Worm (Caenorhabditis elegans): ENCODE data around the gene pks-1.

Gene pks-1

DNA sequence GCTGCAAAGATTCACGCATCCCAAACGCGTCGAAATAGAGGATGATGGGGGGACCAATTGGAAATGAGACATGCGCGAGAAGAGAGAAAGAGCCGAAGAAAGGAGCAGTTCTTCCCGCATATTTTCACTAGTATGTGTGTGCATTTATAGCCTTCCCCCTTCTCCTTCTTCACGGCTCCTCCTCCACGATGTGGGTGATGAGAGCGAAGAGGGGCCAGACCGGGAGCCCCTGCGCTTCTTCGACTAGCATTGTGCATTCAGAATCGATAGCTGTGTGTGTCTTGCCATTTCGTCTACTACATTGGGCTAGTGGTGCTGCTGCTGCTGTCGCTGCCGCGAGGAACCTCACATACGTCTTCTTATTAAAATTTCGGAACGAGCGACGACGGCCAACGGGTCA is 45.4 kb upstream of the pks-1 start, which contains the start of gene jkk-1 (continued):
- TF ChIP-seq elt-3 (tag; optimal IDR thresholded peaks at IDR 0.05) = no peak
- TF ChIP-seq nhr-84 (tag; optimal IDR thresholded peaks at IDR 0.05) = no peak
- TF ChIP-seq lsy-2 (tag; optimal IDR thresholded peaks at IDR 0.05) = peak in 1 of 2 experiments; percentile 21
- no peak for TF ChIP-seq sox-4 (tag; optimal IDR thresholded peaks at IDR 0.05)
- peak; percentile 58 for TF ChIP-seq fkh-8 (tag; optimal IDR thresholded peaks at IDR 0.05)
- TF ChIP-seq hpl-2 (GFP tag; optimal IDR thresholded peaks at IDR 0.05) = no peak
- TF ChIP-seq ceh-88 (GFP tag; IDR thresholded peaks at IDR 0.05) = no peak
- no peak for TF ChIP-seq ces-1 (GFP tag; optimal IDR thresholded peaks at IDR 0.05)
- no peak for TF ChIP-seq sup-37 (GFP tag; optimal IDR thresholded peaks at IDR 0.05)
- TF ChIP-seq blmp-1 (tag; optimal IDR thresholded peaks at IDR 0.05) = no peak
- TF ChIP-seq grh-1 (GFP tag; IDR thresholded peaks at IDR 0.05) = no peak
- TF ChIP-seq tbx-2 (tag; optimal IDR thresholded peaks at IDR 0.05) = no peak
- TF ChIP-seq egl-13 (tag; optimal IDR thresholded peaks at IDR 0.05) = peak; percentile 14
- TF ChIP-seq nhr-71 (tag; optimal IDR thresholded peaks at IDR 0.05) = peak; percentile 34
- peak; percentile 52 for TF ChIP-seq fkh-10 (GFP tag; optimal IDR thresholded peaks at IDR 0.05)
- no peak for TF ChIP-seq C16A3.4 (tag; optimal IDR thresholded peaks at IDR 0.05)
- TF ChIP-seq nhr-19 (GFP tag; conservative IDR thresholded peaks at IDR 0.05) = no peak
- no peak for TF ChIP-seq pax-3 (tag; optimal IDR thresholded peaks at IDR 0.05)
- TF ChIP-seq nhr-76 (tag; optimal IDR thresholded peaks at IDR 0.05) = no peak
- no peak for TF ChIP-seq Y116A8C.19 (tag; optimal IDR thresholded peaks at IDR 0.05; ENCODE audit: borderline replicate concordance)
- TF ChIP-seq lin-15B (tag; optimal IDR thresholded peaks at IDR 0.05) = no peak

DNA sequence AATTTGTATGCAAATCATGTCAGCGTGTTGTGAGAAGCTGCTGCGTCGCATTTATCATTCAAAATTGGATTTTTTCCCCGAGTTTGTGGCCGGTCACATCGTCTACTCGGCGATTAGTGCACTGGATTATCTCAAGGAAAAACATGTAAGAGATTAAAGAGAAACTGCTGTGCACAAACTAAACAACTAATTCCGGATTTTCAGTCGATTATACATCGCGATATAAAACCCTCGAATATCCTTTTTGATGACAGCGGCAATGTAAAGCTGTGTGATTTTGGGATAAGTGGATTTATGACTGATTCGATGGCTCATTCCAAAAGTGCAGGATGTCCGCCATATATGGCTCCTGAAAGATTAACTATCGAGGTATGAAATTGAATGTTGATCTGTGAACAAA is 43.0 kb upstream of the pks-1 start:
- TF ChIP-seq nhr-237 (tag; optimal IDR thresholded peaks at IDR 0.05) (no peak), ets-5 (GFP tag; IDR thresholded peaks at IDR 0.05) (no peak), dsc-1 (tag; optimal IDR thresholded peaks at IDR 0.05) (peak; percentile 77), efl-1 (optimal IDR thresholded peaks at IDR 0.05) (no peak), efl-1 (GFP tag; optimal IDR thresholded peaks at IDR 0.05 in 1 of 2) (peak in 1 of 2 experiments; percentile 53), mef-2 (tag; optimal IDR thresholded peaks at IDR 0.05) (no peak), egl-13 (tag; optimal IDR thresholded peaks at IDR 0.05) (peak; percentile 58)

ce11 chrX:5372638-5373037 is 41.0 kb upstream of the pks-1 start, which contains the start of gene F35C8.8:
Gene F35C8.8 (minus strand): TSS chrX:5372639.
- TF ChIP-seq elt-3 (tag; optimal IDR thresholded peaks at IDR 0.05) (no peak), nhr-12 (tag; optimal IDR thresholded peaks at IDR 0.05) (no peak), sox-4 (tag; optimal IDR thresholded peaks at IDR 0.05) (no peak), blmp-1 (tag; optimal IDR thresholded peaks at IDR 0.05) (no peak), ceh-8 (GFP tag; optimal IDR thresholded peaks at IDR 0.05) (no peak)

DNA sequence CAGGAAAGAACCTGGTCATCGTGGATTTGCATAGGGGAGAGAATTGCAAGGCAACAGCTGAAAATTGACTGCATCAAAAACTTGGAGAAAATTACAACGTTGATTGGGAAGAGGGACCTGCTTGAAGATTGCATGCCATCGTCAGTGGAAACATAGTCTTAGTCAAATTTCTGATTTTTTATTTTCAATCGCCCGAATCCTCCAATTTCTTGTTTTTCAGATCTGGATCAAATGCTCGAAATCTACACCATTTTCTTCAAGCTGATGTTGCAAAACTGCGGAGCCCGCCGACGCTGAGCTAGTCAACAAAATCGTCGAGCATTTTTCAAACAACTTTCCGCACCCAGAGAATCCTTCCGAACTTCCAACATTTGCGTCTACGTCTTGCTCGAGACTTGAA is 40.0 kb upstream of the pks-1 start:
- no peak for TF ChIP-seq sup-37 (GFP tag; optimal IDR thresholded peaks at IDR 0.05)

- TF ChIP-seq zip-4 (GFP tag; optimal IDR thresholded peaks at IDR 0.05) (no peak), elt-2 (tag; optimal IDR thresholded peaks at IDR 0.05) (peak; percentile 42)
Measured at ce11 chrX:5374742-5375141, 38.9 kb upstream of the pks-1 start, which contains the start of gene sek-4. Gene sek-4 (plus strand): TSS chrX:5375059.

ce11 chrX:5377307-5377706 is 36.3 kb upstream of the pks-1 start, which contains the start of gene sek-5:
Gene sek-5 (plus strand): TSS chrX:5377607.
- TF ChIP-seq egl-27 (tag; optimal IDR thresholded peaks at IDR 0.05) (no peak), tbx-2 (tag; optimal IDR thresholded peaks at IDR 0.05) (no peak), nhr-76 (tag; optimal IDR thresholded peaks at IDR 0.05) (no peak), mep-1 (tag; optimal IDR thresholded peaks at IDR 0.05) (no peak), snu-23 (GFP tag; optimal IDR thresholded peaks at IDR 0.05) (no peak), fos-1 (tag; optimal IDR thresholded peaks at IDR 0.05) (no peak), lin-15B (tag; optimal IDR thresholded peaks at IDR 0.05) (no peak)

Data from whole organism, L1 larva.